Fruit fly (Drosophila melanogaster) whole organism, wandering third instar larva: ENCODE measurements around the gene vrs.

Experiments
- Abd-B ChIP-seq: fragments of >200 bp; optimal IDR thresholded peaks from 2 replicates; lab custom pipeline; 2017; ENCODE audit warnings: missing biosample characterization, missing genetic modification characterization
- CG9705 ChIP-seq: fragments of 200-800 bp; sonication (Bioruptor generic); optimal IDR thresholded peaks from 2 replicates; lab custom pipeline; 2018; ENCODE audit warnings: missing biosample characterization, mild to moderate bottlenecking, missing genetic modification characterization
- CrebA ChIP-seq: fragments of 200-800 bp; sonication (Bioruptor generic); optimal IDR thresholded peaks from 2 replicates; lab custom pipeline; 2016; ENCODE audit warnings: missing biosample characterization, mild to moderate bottlenecking, missing genetic modification characterization, borderline replicate concordance
- Dfd ChIP-seq: fragments of >200 bp; optimal IDR thresholded peaks from 2 replicates; lab custom pipeline; 2017; ENCODE audit warnings: missing biosample characterization, missing genetic modification characterization
- Dif ChIP-seq: fragments of 200-275, 200-300 bp; sonication (Bioruptor generic); optimal IDR thresholded peaks from 2 replicates; lab custom pipeline; 2018; ENCODE audit warnings: missing biosample characterization, missing genetic modification characterization; ENCODE audit not compliant: partially characterized antibody
- GATAd ChIP-seq: sonication (Bioruptor generic); optimal IDR thresholded peaks from 2 replicates; lab custom pipeline; 2016; ENCODE audit warnings: missing biosample characterization, missing genetic modification characterization
- HLH106 ChIP-seq: fragments of 200-800 bp; optimal IDR thresholded peaks from 3 replicates; lab custom pipeline; 2019; ENCODE audit warnings: missing biosample characterization, mild to moderate bottlenecking, missing genetic modification characterization, moderate library complexity
- Hnf4 ChIP-seq: fragments of 200-800 bp; sonication (Bioruptor generic); optimal IDR thresholded peaks from 2 replicates; lab custom pipeline; 2016; ENCODE audit warnings: missing biosample characterization, mild to moderate bottlenecking, missing genetic modification characterization
- Jra ChIP-seq: sonication (Bioruptor generic); optimal IDR thresholded peaks from 2 replicates; lab custom pipeline; 2016; ENCODE audit warnings: missing biosample characterization, missing genetic modification characterization
- Mio ChIP-seq: sonication (Bioruptor generic); optimal IDR thresholded peaks from 2 replicates; lab custom pipeline; 2016; ENCODE audit warnings: missing biosample characterization, missing genetic modification characterization
- Myc ChIP-seq: fragments of >200 bp; optimal IDR thresholded peaks from 2 replicates; lab custom pipeline; 2017
- N ChIP-seq: fragments of >200 bp; optimal IDR thresholded peaks from 2 replicates; lab custom pipeline; 2018; ENCODE audit warnings: missing biosample characterization, missing external identifiers, missing genetic modification characterization
- OdsH ChIP-seq: fragments of 200-800 bp; sonication (Bioruptor generic); optimal IDR thresholded peaks from 2 replicates; lab custom pipeline; 2016; ENCODE audit warnings: missing biosample characterization, mild to moderate bottlenecking, missing genetic modification characterization
- Rel ChIP-seq, 2 experiments: fragments of 200-800 bp; sonication (Bioruptor generic) in 1 of 2; optimal IDR thresholded peaks; 2 replicates in 1 of 2; 3 replicates in 1 of 2; lab custom pipeline; 2016 to 2019; ENCODE audit warnings: mild to moderate bottlenecking in 2 of 2, missing biosample characterization in 2 of 2, missing genetic modification characterization in 2 of 2, moderate library complexity in 1 of 2
- Sp1 ChIP-seq: fragments of 200-800 bp; sonication (Bioruptor generic); optimal IDR thresholded peaks from 3 replicates; lab custom pipeline; 2019; ENCODE audit warnings: missing biosample characterization, mild to moderate bottlenecking, missing genetic modification characterization, moderate library complexity
- Vsx2 ChIP-seq: fragments of 200-300, 225-300 bp; sonication (Bioruptor generic); optimal IDR thresholded peaks from 2 replicates; lab custom pipeline; 2018; ENCODE audit warnings: missing biosample characterization, missing genetic modification characterization; ENCODE audit not compliant: partially characterized antibody
- br ChIP-seq: fragments of 200-800 bp; sonication (Bioruptor generic); optimal IDR thresholded peaks from 2 replicates; lab custom pipeline; 2016; ENCODE audit warnings: missing biosample characterization, missing genetic modification characterization
- brk ChIP-seq: fragments of 200-800 bp; sonication (Bioruptor generic); optimal IDR thresholded peaks from 2 replicates; lab custom pipeline; 2016; ENCODE audit warnings: missing biosample characterization, mild to moderate bottlenecking, missing genetic modification characterization
- dl ChIP-seq, 2 experiments: fragments of 175-275, 200-275 bp in 1 of 2; fragments of 200-275 bp in 1 of 2; sonication (Bioruptor generic); optimal IDR thresholded peaks; lab custom pipeline; 2018; ENCODE audit warnings: mild to moderate bottlenecking in 2 of 2, missing biosample characterization in 2 of 2, missing genetic modification characterization in 2 of 2, moderate library complexity in 2 of 2; ENCODE audit not compliant: partially characterized antibody in 2 of 2, insufficient read depth in 1 of 2
- dmrt93B ChIP-seq: fragments of 200-800 bp; sonication (Bioruptor generic); optimal IDR thresholded peaks from 2 replicates; lab custom pipeline; 2018; ENCODE audit warnings: missing biosample characterization, mild to moderate bottlenecking, missing genetic modification characterization
- dsf ChIP-seq: sonication (Bioruptor generic); optimal IDR thresholded peaks from 2 replicates; lab custom pipeline; 2016; ENCODE audit warnings: missing biosample characterization, missing genetic modification characterization, borderline replicate concordance
- foxo ChIP-seq, 2 experiments: fragments of 200-800 bp; sonication (Bioruptor generic); optimal IDR thresholded peaks; 2 replicates in 1 of 2; 3 replicates in 1 of 2; lab custom pipeline; 2016 to 2017; ENCODE audit warnings: missing biosample characterization in 2 of 2, missing genetic modification characterization in 2 of 2
- fru ChIP-seq: fragments of 200-800 bp; sonication (Bioruptor generic); optimal IDR thresholded peaks from 3 replicates; lab custom pipeline; 2016; ENCODE audit warnings: missing biosample characterization, mild to moderate bottlenecking, missing genetic modification characterization
- h ChIP-seq: fragments of 200-800 bp; sonication (Bioruptor generic); optimal IDR thresholded peaks from 3 replicates; lab custom pipeline; 2016; ENCODE audit warnings: missing biosample characterization, mild to moderate bottlenecking, missing genetic modification characterization
- jim ChIP-seq: fragments of 175-275, 200-325 bp; sonication (Bioruptor generic); optimal IDR thresholded peaks from 2 replicates; lab custom pipeline; 2016; ENCODE audit warnings: missing biosample characterization, mild to moderate bottlenecking, missing genetic modification characterization
- lola ChIP-seq: fragments of >200 bp; optimal IDR thresholded peaks from 2 replicates; lab custom pipeline; 2017; ENCODE audit warnings: missing biosample characterization, missing genetic modification characterization
- pan ChIP-seq: fragments of >200 bp; optimal IDR thresholded peaks from 2 replicates; lab custom pipeline; 2017
- rgr ChIP-seq: fragments of 200-800 bp; sonication (Bioruptor generic); optimal IDR thresholded peaks from 3 replicates; lab custom pipeline; 2016; ENCODE audit warnings: missing biosample characterization, mild to moderate bottlenecking, missing genetic modification characterization
- sage ChIP-seq: fragments of 200-800 bp; sonication (Bioruptor generic); optimal IDR thresholded peaks from 2 replicates; lab custom pipeline; 2016; ENCODE audit warnings: missing biosample characterization, mild to moderate bottlenecking, missing genetic modification characterization
- sv ChIP-seq: fragments of 200-800 bp; sonication (Bioruptor generic); optimal IDR thresholded peaks from 3 replicates; lab custom pipeline; 2016; ENCODE audit warnings: missing biosample characterization, missing genetic modification characterization
- tai ChIP-seq: sonication (Bioruptor generic); optimal IDR thresholded peaks from 2 replicates; lab custom pipeline; 2016; ENCODE audit warnings: missing biosample characterization, missing genetic modification characterization
- usp ChIP-seq: fragments of >200 bp; optimal IDR thresholded peaks from 2 replicates; lab custom pipeline; 2017; ENCODE audit warnings: missing biosample characterization, missing genetic modification characterization
- woc ChIP-seq: sonication (Bioruptor generic); optimal IDR thresholded peaks from 2 replicates; lab custom pipeline; 2016; ENCODE audit warnings: missing biosample characterization, mild to moderate bottlenecking, missing genetic modification characterization

The vrs gene

dm6 chr3R:12406235-12407196 is 40.9 kb upstream of the vrs start, which contains the start of gene CG5167 (continued):
- TF ChIP-seq Dif (GFP tag; lab: Kevin White, UChicago) (no peak), Jra (GFP tag; lab: Kevin White, UChicago) (no peak), Myc (no peak), sv (GFP tag; lab: Kevin White, UChicago) (no peak), foxo (GFP tag; optimal IDR thresholded peaks at IDR 0.05; lab: Kevin White, UChicago) (peak in 1 of 2 experiments; percentile 67), fru (peak; percentile 82)

dm6 chr3R:12408160-12408559 is 39.3 kb upstream of the vrs start, which contains the start of gene CG5196:
Gene CG5196 (plus strand): TSS chr3R:12408316.
- TF ChIP-seq CrebA (GFP tag; lab: Kevin White, UChicago) (no peak), Dif (GFP tag; lab: Kevin White, UChicago) (no peak), HLH106 (peak; percentile 7), woc (no peak), rgr (no peak), lola (GFP tag; lab: Kevin White, UChicago) (no peak), Dfd (GFP tag; lab: Kevin White, UChicago) (no peak), Jra (GFP tag; lab: Kevin White, UChicago) (no peak), jim (GFP tag; lab: Kevin White, UChicago) (no peak), dsf (GFP tag; lab: Kevin White, UChicago) (no peak), sage (GFP tag; lab: Kevin White, UChicago) (no peak), Rel (GFP tag; optimal IDR thresholded peaks at IDR 0.05; lab: Kevin White, UChicago) (no peak), Rel (tag; optimal IDR thresholded peaks at IDR 0.05; lab: Kevin White, UChicago) (peak; percentile 27), Mio (no peak), sv (GFP tag; lab: Kevin White, UChicago) (no peak), dl (GFP tag; optimal IDR thresholded peaks at IDR 0.05; lab: Kevin White, UChicago; ENCODE audit: insufficient read depth in 1 of 2, partially characterized antibody in 2 of 2) (no peak), dmrt93B (no peak), pan (lab: Kevin White, UChicago) (no peak), OdsH (GFP tag; lab: Kevin White, UChicago) (no peak), Sp1 (GFP tag; lab: Kevin White, UChicago) (peak; percentile 22), brk (GFP tag; lab: Kevin White, UChicago) (no peak), br (no peak), fru (peak; percentile 17), foxo (GFP tag; optimal IDR thresholded peaks at IDR 0.05; lab: Kevin White, UChicago) (no peak), N (GFP tag; lab: Kevin White, UChicago) (no peak), GATAd (GFP tag; lab: Kevin White, UChicago) (no peak), CG9705 (GFP tag; lab: Kevin White, UChicago) (no peak), h (GFP tag; lab: Kevin White, UChicago) (no peak), Hnf4 (GFP tag; lab: Kevin White, UChicago) (no peak), Abd-B (GFP tag; lab: Kevin White, UChicago) (no peak), Myc (no peak), usp (GFP tag; lab: Kevin White, UChicago) (no peak), tai (no peak)

- TF ChIP-seq rgr, result no peak
- TF ChIP-seq fru, result no peak
- no peak for TF ChIP-seq Rel (GFP tag; optimal IDR thresholded peaks at IDR 0.05; lab: Kevin White, UChicago)
- TF ChIP-seq Rel (tag; optimal IDR thresholded peaks at IDR 0.05; lab: Kevin White, UChicago), result no peak
- TF ChIP-seq Vsx2 (GFP tag; lab: Kevin White, UChicago), result no peak
- no peak for TF ChIP-seq Hnf4 (GFP tag; lab: Kevin White, UChicago)
- no peak for TF ChIP-seq HLH106
- no peak for TF ChIP-seq tai
- TF ChIP-seq pan (lab: Kevin White, UChicago), result no peak
- TF ChIP-seq dl (GFP tag; optimal IDR thresholded peaks at IDR 0.05; lab: Kevin White, UChicago; ENCODE audit: insufficient read depth in 1 of 2, partially characterized antibody in 2 of 2), result no peak
- TF ChIP-seq dsf (GFP tag; lab: Kevin White, UChicago), result no peak
- no peak for TF ChIP-seq OdsH (GFP tag; lab: Kevin White, UChicago)
These were observed 36.0 kb upstream of the vrs start for dm6 chr3R:12411449-12411848.
